Worm (Caenorhabditis elegans): Measurements from ENCODE around the gene ykt-6.

ce11 chrIII:7277228-7277627 lies 10.2 kb downstream of the ykt-6 start, which contains the start of the genes spot-1 and B0361.11:
- TF ChIP-seq nhr-28 (tag; optimal IDR thresholded peaks at IDR 0.05) (no peak), ceh-28 (tag; optimal IDR thresholded peaks at IDR 0.05) (peak; percentile 19), nhr-23 (tag; optimal IDR thresholded peaks at IDR 0.05) (peak; percentile 79), ama-1 (optimal IDR thresholded peaks at IDR 0.05) (no peak), jun-1 (tag; optimal IDR thresholded peaks at IDR 0.05) (no peak), ztf-4 (tag; optimal IDR thresholded peaks at IDR 0.05) (no peak), nhr-12 (tag; optimal IDR thresholded peaks at IDR 0.05) (no peak), nhr-237 (tag; optimal IDR thresholded peaks at IDR 0.05) (no peak)
